Fruit fly (Drosophila melanogaster) whole organism, embryonic: ENCODE results near the gene CG13984.
A peak's percentile ranks its signal among the peaks of the same experiment; 100 is the strongest.

Experiments used
- Atf6 ChIP-seq: fragments of 200-800 bp; sonication (Bioruptor generic); IDR thresholded peaks from 2 replicates; pipeline ENCODE4 v1.3.6; 2022; ENCODE audit warnings: missing biosample characterization, missing genetic modification characterization
- CG10431 ChIP-seq: fragments of 200-800 bp; sonication (Bioruptor generic); optimal IDR thresholded peaks from 3 replicates; lab custom pipeline; 2018; ENCODE audit warnings: missing biosample characterization, mild to moderate bottlenecking, missing genetic modification characterization
- CG13624 ChIP-seq: fragments of 200-800 bp; sonication (Bioruptor generic); optimal IDR thresholded peaks from 2 replicates; lab custom pipeline; 2016; ENCODE audit warnings: missing biosample characterization, missing genetic modification characterization
- CG1603 ChIP-seq: fragments of 200-800 bp; sonication (Bioruptor generic); optimal IDR thresholded peaks from 2 replicates; lab custom pipeline; 2019; ENCODE audit warnings: missing biosample characterization, mild to moderate bottlenecking, missing genetic modification characterization, moderate library complexity
- CG17359 ChIP-seq: fragments of 200-800 bp; sonication (Bioruptor generic); optimal IDR thresholded peaks from 3 replicates; lab custom pipeline; 2018; ENCODE audit warnings: missing biosample characterization, mild to moderate bottlenecking, missing genetic modification characterization, moderate library complexity
- CG2889 ChIP-seq: fragments of 200-800 bp; sonication (Bioruptor generic); IDR thresholded peaks from 3 replicates; pipeline ENCODE4 v1.3.6; 2022; ENCODE audit warnings: missing biosample characterization, missing genetic modification characterization
- CG30403 ChIP-seq: fragments of 200-800 bp; sonication (Bioruptor generic); optimal IDR thresholded peaks from 3 replicates; lab custom pipeline; 2016; ENCODE audit warnings: missing biosample characterization, missing genetic modification characterization
- CG32532 ChIP-seq: fragments of 200-800 bp; sonication (Bioruptor generic); IDR thresholded peaks from 2 replicates; pipeline ENCODE4 v1.3.6; 2022; ENCODE audit warnings: missing biosample characterization, missing genetic modification characterization
- CG32767 ChIP-seq: fragments of 200-800 bp; sonication (Bioruptor generic); IDR thresholded peaks from 2 replicates; pipeline ENCODE4 v1.3.6; 2022; ENCODE audit warnings: missing biosample characterization, missing genetic modification characterization
- CG32772 ChIP-seq: fragments of 200-800 bp; sonication (Bioruptor generic); IDR thresholded peaks from 2 replicates; pipeline ENCODE4 v1.3.6; 2022; ENCODE audit warnings: missing biosample characterization, missing genetic modification characterization
- CG34422 ChIP-seq: fragments of 200-800 bp; sonication (Bioruptor generic); IDR thresholded peaks from 3 replicates; pipeline ENCODE4 v1.3.6; 2022; ENCODE audit warnings: missing biosample characterization, missing genetic modification characterization
- CG3726 ChIP-seq: fragments of 200-800 bp; sonication (Bioruptor generic); IDR thresholded peaks from 3 replicates; pipeline ENCODE4, ENCODE4 v1.3.6; 2022; ENCODE audit warnings: missing biosample characterization, missing genetic modification characterization
- CG5245 ChIP-seq: fragments of 200-800 bp; sonication (Bioruptor generic); optimal IDR thresholded peaks from 3 replicates; lab custom pipeline; 2016; ENCODE audit warnings: missing biosample characterization, missing genetic modification characterization
- CG6813 ChIP-seq: fragments of 200-800 bp; sonication (Bioruptor generic); optimal IDR thresholded peaks from 2 replicates; lab custom pipeline; 2017; ENCODE audit warnings: missing biosample characterization, missing genetic modification characterization, mild to moderate bottlenecking, moderate library complexity, missing genetic modification reagents
- CG7745 ChIP-seq: fragments of 200-800 bp; sonication (Bioruptor generic); optimal IDR thresholded peaks from 2 replicates; lab custom pipeline; 2018; ENCODE audit warnings: missing biosample characterization, mild to moderate bottlenecking, missing genetic modification characterization, moderate library complexity
- CG7839 ChIP-seq: fragments of 200-800 bp; sonication (Bioruptor generic); optimal IDR thresholded peaks from 3 replicates; lab custom pipeline; 2018; ENCODE audit warnings: missing biosample characterization, mild to moderate bottlenecking, missing genetic modification characterization, moderate library complexity
- CG9437 ChIP-seq: fragments of 200-800 bp; sonication (Bioruptor generic); optimal IDR thresholded peaks from 2 replicates; lab custom pipeline; 2018; ENCODE audit warnings: missing biosample characterization, mild to moderate bottlenecking, missing genetic modification characterization
- CG9932 ChIP-seq: fragments of 200-800 bp; sonication (Bioruptor generic); IDR thresholded peaks from 2 replicates; pipeline ENCODE4 v1.3.6; 2022; ENCODE audit warnings: missing biosample characterization, missing genetic modification characterization
- Dll ChIP-seq: fragments of 200-800 bp; sonication (Bioruptor generic); IDR thresholded peaks from 4 replicates; pipeline ENCODE4 v1.3.6; 2022; ENCODE audit warnings: missing biosample characterization, missing genetic modification characterization; ENCODE audit not compliant: partially characterized antibody
- E2f2 ChIP-seq: fragments of 200-800 bp; sonication (Bioruptor generic); IDR thresholded peaks from 2 replicates; pipeline ENCODE4 v1.3.6; 2022; ENCODE audit warnings: missing biosample characterization, missing genetic modification characterization
- Fer3 ChIP-seq: fragments of 200-800 bp; sonication (Bioruptor generic); optimal IDR thresholded peaks from 2 replicates; lab custom pipeline; 2018; ENCODE audit warnings: missing biosample characterization, mild to moderate bottlenecking, missing genetic modification characterization, moderate library complexity
- H15 ChIP-seq: fragments of 200-800 bp; sonication (Bioruptor generic); IDR thresholded peaks from 3 replicates; pipeline ENCODE4 v1.3.6; 2022; ENCODE audit warnings: missing biosample characterization, missing genetic modification characterization
- HLH3B ChIP-seq: fragments of 200-800 bp; sonication (Bioruptor generic); IDR thresholded peaks from 2 replicates; pipeline ENCODE4 v1.3.6; 2022; ENCODE audit warnings: missing biosample characterization, missing genetic modification characterization
- HmgZ ChIP-seq: fragments of 200-800 bp; sonication (Bioruptor generic); optimal IDR thresholded peaks from 2 replicates; lab custom pipeline; 2018; ENCODE audit warnings: missing biosample characterization, mild to moderate bottlenecking, missing genetic modification characterization
- Hmx ChIP-seq: fragments of 200-800 bp; sonication (Bioruptor generic); optimal IDR thresholded peaks from 2 replicates; lab custom pipeline; 2016; ENCODE audit warnings: missing biosample characterization, missing genetic modification characterization
- Neu2 ChIP-seq: fragments of 200-800 bp; sonication (Bioruptor generic); optimal IDR thresholded peaks from 3 replicates; lab custom pipeline; 2016; ENCODE audit warnings: missing biosample characterization, missing genetic modification characterization, borderline replicate concordance
- PHDP ChIP-seq: fragments of 200-800 bp; sonication (Bioruptor generic); optimal IDR thresholded peaks from 3 replicates; lab custom pipeline; 2018; ENCODE audit warnings: missing biosample characterization, mild to moderate bottlenecking, missing genetic modification characterization, moderate library complexity
- Trl ChIP-seq, 3 experiments: fragments of >200 bp in 2 of 3; fragments of 200-800 bp in 1 of 3; sonication (Bioruptor generic) in 1 of 3; optimal IDR thresholded peaks; 2 replicates in 1 of 3; 3 replicates in 2 of 3; lab custom pipeline; 2016 to 2017; ENCODE audit warnings: missing biosample characterization in 1 of 3, missing genetic modification characterization in 1 of 3
- bigmax ChIP-seq: fragments of 200-800 bp; sonication (Bioruptor generic); optimal IDR thresholded peaks from 2 replicates; lab custom pipeline; 2018; ENCODE audit warnings: missing biosample characterization, mild to moderate bottlenecking, missing genetic modification characterization
- bsh ChIP-seq, 2 experiments: fragments of 200-800 bp; sonication (Bioruptor generic); optimal IDR thresholded peaks; 2 replicates each; lab custom pipeline; 2017 to 2018; ENCODE audit warnings: mild to moderate bottlenecking in 2 of 2, missing biosample characterization in 2 of 2, missing genetic modification characterization in 2 of 2, moderate library complexity in 1 of 2
- dpn ChIP-seq, 2 experiments: fragments of 200-800 bp; sonication (Bioruptor generic); optimal IDR thresholded peaks; 3 replicates each; lab custom pipeline; 2016; ENCODE audit warnings: missing biosample characterization in 2 of 2, missing genetic modification characterization in 2 of 2
- fu2 ChIP-seq: fragments of 200-800 bp; sonication (Bioruptor generic); optimal IDR thresholded peaks from 2 replicates; lab custom pipeline; 2016; ENCODE audit warnings: missing biosample characterization, missing genetic modification characterization
- grn ChIP-seq: fragments of 200-800 bp; sonication (Bioruptor generic); optimal IDR thresholded peaks from 3 replicates; lab custom pipeline; 2017; ENCODE audit warnings: missing biosample characterization, missing genetic modification characterization
- her ChIP-seq: fragments of 200-800 bp; sonication (Bioruptor generic); optimal IDR thresholded peaks from 2 replicates; lab custom pipeline; 2016; ENCODE audit warnings: missing biosample characterization, missing genetic modification characterization
- ind ChIP-seq: fragments of 200-800 bp; sonication (Bioruptor generic); optimal IDR thresholded peaks from 3 replicates; lab custom pipeline; 2016; ENCODE audit warnings: missing biosample characterization, missing genetic modification characterization
- inv ChIP-seq: fragments of 200-800 bp; sonication (Bioruptor generic); IDR thresholded peaks from 2 replicates; pipeline ENCODE4 v1.3.6; 2022; ENCODE audit warnings: missing biosample characterization, missing genetic modification characterization; ENCODE audit not compliant: partially characterized antibody
- klu ChIP-seq: fragments of 200-800 bp; sonication (Bioruptor generic); IDR thresholded peaks from 2 replicates; pipeline ENCODE4 v1.3.6; 2022; ENCODE audit warnings: missing biosample characterization, missing genetic modification characterization
- lilli ChIP-seq: fragments of 200-800 bp; sonication (Bioruptor generic); optimal IDR thresholded peaks from 3 replicates; lab custom pipeline; 2016; ENCODE audit warnings: missing biosample characterization, missing genetic modification characterization
- lmd ChIP-seq: fragments of 200-800 bp; sonication (Bioruptor generic); IDR thresholded peaks from 2 replicates; pipeline ENCODE4 v1.3.6; 2022; ENCODE audit warnings: missing biosample characterization, missing genetic modification characterization
- mld ChIP-seq: fragments of 200-800 bp; sonication (Bioruptor generic); IDR thresholded peaks from 3 replicates; pipeline ENCODE4 v1.3.6; 2022; ENCODE audit warnings: missing biosample characterization, missing genetic modification characterization; ENCODE audit not compliant: partially characterized antibody
- onecut ChIP-seq: fragments of 200-800 bp; sonication (Bioruptor generic); IDR thresholded peaks from 2 replicates; pipeline ENCODE4 v1.3.6; 2022; ENCODE audit warnings: missing biosample characterization, missing genetic modification characterization
- otp ChIP-seq: fragments of 200-800 bp; sonication (Bioruptor generic); IDR thresholded peaks from 3 replicates; pipeline ENCODE4, ENCODE4 v1.3.6; 2022; ENCODE audit warnings: missing biosample characterization, missing genetic modification characterization
- shn ChIP-seq: fragments of 200-800 bp; sonication (Bioruptor generic); optimal IDR thresholded peaks from 3 replicates; lab custom pipeline; 2016; ENCODE audit warnings: missing biosample characterization, missing genetic modification characterization
- tgo ChIP-seq: fragments of 200-800 bp; sonication (Bioruptor generic); IDR thresholded peaks from 3 replicates; pipeline ENCODE4 v1.3.6; 2022; ENCODE audit warnings: missing biosample characterization, missing genetic modification characterization
- tin ChIP-seq: fragments of 200-800 bp; sonication (Bioruptor generic); optimal IDR thresholded peaks from 3 replicates; lab custom pipeline; 2016; ENCODE audit warnings: missing biosample characterization, missing genetic modification characterization
- tup ChIP-seq: fragments of 200-800 bp; sonication (Bioruptor generic); optimal IDR thresholded peaks from 2 replicates; lab custom pipeline; 2016; ENCODE audit warnings: missing biosample characterization, mild to moderate bottlenecking, missing genetic modification characterization, moderate library complexity
- zen ChIP-seq: fragments of 200-800 bp; sonication (Bioruptor generic); optimal IDR thresholded peaks from 3 replicates; lab custom pipeline; 2018; ENCODE audit warnings: missing biosample characterization, mild to moderate bottlenecking, missing genetic modification characterization, moderate library complexity

The CG13984 gene

DNA sequence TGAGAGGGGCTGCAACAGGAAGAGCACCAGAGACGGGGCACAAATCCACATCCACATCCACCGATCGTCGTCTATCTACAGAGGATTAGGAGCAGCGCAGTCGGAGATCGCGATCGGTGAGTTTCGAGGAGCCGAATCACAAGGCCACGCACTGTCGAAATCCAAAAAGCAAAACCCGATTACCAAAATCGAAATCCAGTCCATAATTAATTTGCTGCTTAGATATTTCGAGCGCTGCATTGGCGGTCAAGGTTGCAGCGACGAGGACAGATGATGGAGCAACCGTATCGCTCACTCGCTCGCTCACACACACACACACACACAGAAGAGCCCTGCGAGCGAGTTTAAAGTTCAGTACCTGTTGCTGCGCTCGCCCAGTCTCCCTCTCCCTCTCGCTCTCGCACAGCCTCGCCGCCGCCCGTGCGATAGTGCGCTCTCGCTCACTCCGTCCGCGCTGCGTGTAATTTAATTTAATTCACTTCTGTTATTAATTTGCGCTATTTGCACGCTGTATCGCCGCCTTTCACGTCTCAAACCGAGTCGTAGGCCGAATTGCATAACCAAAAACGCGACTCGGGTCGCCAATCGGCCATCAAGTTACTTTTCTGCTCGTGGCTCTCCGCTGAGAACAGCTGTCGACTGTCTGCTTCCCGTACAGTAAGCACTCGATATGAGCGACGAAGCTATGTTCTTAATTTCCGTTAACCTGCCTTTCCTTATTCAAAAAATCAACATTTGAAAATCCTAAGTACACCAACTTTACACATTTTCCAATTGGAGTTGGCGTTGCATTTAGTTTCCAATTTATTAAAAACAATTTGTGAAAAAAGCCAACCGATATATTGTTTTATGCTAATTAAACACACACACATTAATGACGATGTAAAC is 30.6 kb downstream of the CG13984 start (continued):
- TF ChIP-seq Atf6 (peak; percentile 30; the same call in 1 of the 2 replicates), CG1603 (peak; percentile 52), CG2889 (GFP tag; lab: Robert Waterston, UW) (0 out of 3 replicates have a peak, but pooled peaks have one; percentile 5), PHDP (tag; lab: Kevin White, UChicago) (peak; percentile 51), H15 (GFP tag; lab: Robert Waterston, UW) (0 out of 3 replicates have a peak, but pooled peaks have one; percentile 28), CG32772 (0 out of 2 replicates have a peak, but pooled peaks have one; percentile 8), Neu2 (GFP tag; lab: Kevin White, UChicago) (no peak), CG32767 (GFP tag; lab: Robert Waterston, UW) (peak; percentile 60; the same call in 1 of the 2 replicates), CG9932 (GFP tag; lab: Robert Waterston, UW) (peak; percentile 37; the same call in 1 of the 2 replicates), shn (GFP tag; lab: Kevin White, UChicago) (peak; percentile 54), zen (tag; lab: Kevin White, UChicago) (no peak), HLH3B (GFP tag; lab: Robert Waterston, UW) (0 out of 2 replicates have a peak, but pooled peaks have one; percentile 6), bsh (GFP tag; optimal IDR thresholded peaks at IDR 0.05; lab: Kevin White, UChicago) (peak; percentile 36 to 67), onecut (GFP tag; lab: Robert Waterston, UW) (peak; percentile 27; the same call in 1 of the 2 replicates), CG13624 (GFP tag; lab: Kevin White, UChicago) (peak; percentile 39), HmgZ (tag; lab: Kevin White, UChicago) (no peak), CG10431 (no peak), CG9437 (GFP tag; lab: Kevin White, UChicago) (peak; percentile 45), otp (no peak), lmd (GFP tag; lab: Robert Waterston, UW) (peak; percentile 31; the same call in 1 of the 2 replicates), Fer3 (tag; lab: Kevin White, UChicago) (peak; percentile 46), E2f2 (GFP tag; lab: Robert Waterston, UW) (no peak), inv (GFP tag; lab: Robert Waterston, UW) (0 out of 2 replicates have a peak, but pooled peaks have one; percentile 8), CG3726 (no peak), CG32532 (peak; percentile 42; the same call in 1 of the 2 replicates), tin (peak; percentile 46), ind (peak; percentile 40), mld (GFP tag; lab: Robert Waterston, UW) (peak; percentile 31; the same call in 1 of the 3 replicates), CG34422 (GFP tag; lab: Robert Waterston, UW) (peak; percentile 69; the same call in 2 of the 3 replicates), lilli (GFP tag; lab: Kevin White, UChicago) (peak; percentile 46), dpn (GFP tag; optimal IDR thresholded peaks at IDR 0.05; lab: Kevin White, UChicago) (peak; percentile 9 to 52), Hmx (GFP tag; lab: Kevin White, UChicago) (peak; percentile 12), her (GFP tag; lab: Kevin White, UChicago) (peak; percentile 53), fu2 (GFP tag; lab: Kevin White, UChicago) (peak; percentile 23), tgo (GFP tag; lab: Robert Waterston, UW) (peak; percentile 37; the same call in 2 of the 3 replicates), Dll (GFP tag; lab: Robert Waterston, UW) (0 out of 4 replicates have a peak, but pooled peaks have one; percentile 29), CG7839 (tag; lab: Kevin White, UChicago) (peak; percentile 53), CG17359 (peak; percentile 50), tup (GFP tag; lab: Kevin White, UChicago) (no peak), CG30403 (GFP tag; lab: Kevin White, UChicago) (peak; percentile 56), grn (GFP tag; lab: Kevin White, UChicago) (peak; percentile 67), CG7745 (tag; lab: Kevin White, UChicago) (peak; percentile 92), Trl (optimal IDR thresholded peaks at IDR 0.05; lab: Kevin White, UChicago) (peak; percentile 55 to 66), Trl (GFP tag; optimal IDR thresholded peaks at IDR 0.05; lab: Kevin White, UChicago) (peak; percentile 38), klu (no peak), bigmax (no peak), CG6813 (GFP tag; lab: Kevin White, UChicago) (peak; percentile 15), CG5245 (GFP tag; lab: Kevin White, UChicago) (peak; percentile 14)
